Fruit fly (Drosophila melanogaster) whole organism, larva: Measurements from ENCODE around the gene CG16753.

Experiments used
- noc ChIP-seq: fragments of 200-800 bp; sonication (Bioruptor generic); optimal IDR thresholded peaks from 3 replicates; lab custom pipeline; 2019; ENCODE audit warnings: missing biosample characterization, mild to moderate bottlenecking, missing genetic modification characterization, moderate library complexity

CG16753 gene

DNA sequence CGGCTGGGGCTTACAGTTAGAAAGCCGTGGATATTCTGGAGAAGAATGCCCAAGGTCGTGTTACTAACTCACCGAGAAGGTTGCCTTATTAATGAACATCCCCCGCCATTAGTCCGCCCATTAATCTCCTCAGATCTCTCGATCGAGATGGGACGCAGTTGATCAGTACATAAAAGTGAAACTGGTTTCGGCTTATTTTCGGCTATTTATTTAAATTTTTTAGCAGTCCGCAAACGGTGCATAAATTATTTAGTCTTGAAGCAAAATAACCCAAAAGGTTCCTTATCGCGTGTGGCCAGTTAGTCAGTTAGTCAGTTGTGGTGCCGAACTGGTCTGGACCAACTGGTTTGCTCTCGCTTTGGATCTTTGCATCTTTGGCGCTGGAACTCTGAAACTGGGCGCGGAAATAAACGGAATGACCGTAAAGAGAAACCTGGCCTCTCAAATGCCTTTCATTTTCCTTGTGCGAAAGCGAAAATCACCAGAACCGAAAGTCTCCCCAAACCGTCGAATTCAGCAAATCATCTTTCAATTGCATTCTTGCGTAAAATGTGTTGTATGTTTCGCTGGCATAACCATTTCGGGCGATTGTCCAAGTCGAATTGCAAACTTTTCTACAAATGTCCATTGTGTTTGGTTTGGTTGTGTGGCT is 44.0 kb downstream of the CG16753 start:
- TF ChIP-seq noc (tag; lab: Kevin White, UChicago): no peak

DNA sequence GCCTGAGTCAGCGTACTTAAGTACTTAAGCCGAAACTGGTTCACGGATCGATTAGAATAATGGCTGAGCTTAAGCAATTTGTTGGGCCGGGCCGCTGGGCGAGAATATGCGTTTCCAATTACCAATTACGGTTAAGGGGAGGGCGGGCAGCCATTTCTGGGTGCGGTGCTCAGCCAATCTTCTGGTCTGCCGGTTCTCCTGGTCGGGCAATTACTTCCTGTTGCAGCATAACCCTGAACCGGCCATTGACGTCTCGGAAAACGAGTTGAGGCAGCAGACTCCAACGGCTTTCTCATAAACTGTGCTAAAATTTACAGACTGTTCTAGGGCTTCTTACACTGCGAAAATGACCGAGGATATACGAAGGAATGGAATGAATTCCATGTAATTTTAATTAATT is 46.3 kb downstream of the CG16753 start:
- no peak for TF ChIP-seq noc (tag; lab: Kevin White, UChicago)

DNA sequence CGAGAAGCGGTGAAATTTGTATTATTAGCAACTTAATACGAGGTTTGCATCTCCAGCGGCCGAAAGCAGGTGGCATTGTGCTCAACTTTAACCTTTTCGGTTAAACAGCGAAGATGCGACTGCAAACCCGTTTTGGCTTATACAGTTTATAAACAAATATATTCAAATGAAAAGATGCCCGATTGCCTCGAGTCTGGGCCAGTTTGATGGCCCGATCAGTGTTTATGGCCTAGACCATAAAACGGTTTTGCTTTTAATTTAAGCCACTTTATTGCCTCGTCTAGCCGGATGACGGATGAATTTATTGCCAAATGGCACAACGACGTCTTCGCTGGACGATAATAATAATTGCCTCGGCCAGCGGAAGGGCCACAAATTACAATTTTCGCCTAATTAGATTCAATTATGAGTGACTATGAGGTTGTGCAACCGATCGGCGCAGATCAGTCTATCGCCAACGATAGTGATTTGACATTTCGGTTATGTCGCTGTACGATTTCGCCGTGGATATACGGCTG is 47.7 kb downstream of the CG16753 start:
- TF ChIP-seq noc (tag; lab: Kevin White, UChicago): no peak
